Fruit fly (Drosophila melanogaster) whole organism, embryonic: ENCODE data around the gene Scox.

ENCODE experiments used
- BEAF-32 ChIP-seq: fragments of 200-800 bp; sonication (Bioruptor generic); optimal IDR thresholded peaks from 3 replicates; lab custom pipeline; 2017; ENCODE audit warnings: missing biosample characterization, missing genetic modification characterization, mild to moderate bottlenecking, moderate library complexity, missing genetic modification reagents
- Blimp-1 ChIP-seq: fragments of 200-800 bp; sonication (Bioruptor generic); optimal IDR thresholded peaks from 3 replicates; lab custom pipeline; 2018; ENCODE audit warnings: missing biosample characterization, missing genetic modification characterization, mild to moderate bottlenecking, moderate library complexity, missing genetic modification reagents
- CG1233 ChIP-seq: fragments of 200-800 bp; sonication (Bioruptor generic); optimal IDR thresholded peaks from 4 replicates; lab custom pipeline; 2018; ENCODE audit warnings: missing biosample characterization, mild to moderate bottlenecking, missing genetic modification characterization
- CG13287 ChIP-seq: fragments of 200-800 bp; sonication (Bioruptor generic); IDR thresholded peaks from 2 replicates; pipeline ENCODE4 v1.3.6; 2022; ENCODE audit warnings: missing biosample characterization, missing genetic modification characterization; ENCODE audit not compliant: partially characterized antibody
- CG13296 ChIP-seq: fragments of 200-800 bp; sonication (Bioruptor generic); optimal IDR thresholded peaks from 3 replicates; lab custom pipeline; 2018; ENCODE audit warnings: missing biosample characterization, mild to moderate bottlenecking, missing genetic modification characterization
- CG13424 ChIP-seq: fragments of 200-800 bp; sonication (Bioruptor generic); optimal IDR thresholded peaks from 2 replicates; lab custom pipeline; 2019; ENCODE audit warnings: missing biosample characterization, mild to moderate bottlenecking, missing genetic modification characterization, moderate library complexity
- CG14441 ChIP-seq: fragments of 200-800 bp; sonication (Bioruptor generic); IDR thresholded peaks from 2 replicates; pipeline ENCODE4 v1.3.6; 2022; ENCODE audit warnings: missing biosample characterization, missing genetic modification characterization
- CG14860 ChIP-seq: fragments of 200-800 bp; sonication (Bioruptor generic); IDR thresholded peaks from 3 replicates; pipeline ENCODE4 v1.3.6; 2022; ENCODE audit warnings: missing biosample characterization, missing genetic modification characterization; ENCODE audit not compliant: partially characterized antibody
- CG17359 ChIP-seq: fragments of 200-800 bp; sonication (Bioruptor generic); optimal IDR thresholded peaks from 3 replicates; lab custom pipeline; 2018; ENCODE audit warnings: missing biosample characterization, mild to moderate bottlenecking, missing genetic modification characterization, moderate library complexity
- CG18599 ChIP-seq: fragments of 200-800 bp; sonication (Bioruptor generic); optimal IDR thresholded peaks from 3 replicates; lab custom pipeline; 2017; ENCODE audit warnings: missing biosample characterization, missing genetic modification characterization, mild to moderate bottlenecking, moderate library complexity, missing genetic modification reagents
- CG2199 ChIP-seq: fragments of 200-800 bp; sonication (Bioruptor generic); IDR thresholded peaks from 3 replicates; pipeline ENCODE4 v1.3.6; 2022; ENCODE audit warnings: missing biosample characterization, missing genetic modification characterization
- CG33557 ChIP-seq: fragments of 200-800 bp; sonication (Bioruptor generic); optimal IDR thresholded peaks from 2 replicates; lab custom pipeline; 2019; ENCODE audit warnings: missing biosample characterization, mild to moderate bottlenecking, missing genetic modification characterization, moderate library complexity
- CG42726 ChIP-seq: fragments of 200-800 bp; sonication (Bioruptor generic); IDR thresholded peaks from 2 replicates; pipeline ENCODE4 v1.3.6; 2022; ENCODE audit warnings: missing biosample characterization, missing genetic modification characterization; ENCODE audit not compliant: partially characterized antibody
- CG6683 ChIP-seq: fragments of 200-800 bp; sonication (Bioruptor generic); optimal IDR thresholded peaks from 2 replicates; lab custom pipeline; 2017; ENCODE audit warnings: missing biosample characterization, mild to moderate bottlenecking, missing genetic modification characterization, missing genetic modification reagents
- CG6854 ChIP-seq: fragments of 200-800 bp; sonication (Bioruptor generic); optimal IDR thresholded peaks from 3 replicates; lab custom pipeline; 2017; ENCODE audit warnings: missing biosample characterization, mild to moderate bottlenecking, missing genetic modification characterization
- CG7745 ChIP-seq: fragments of 200-800 bp; sonication (Bioruptor generic); optimal IDR thresholded peaks from 2 replicates; lab custom pipeline; 2018; ENCODE audit warnings: missing biosample characterization, mild to moderate bottlenecking, missing genetic modification characterization, moderate library complexity
- CG8359 ChIP-seq: fragments of 200-800 bp; sonication (Bioruptor generic); optimal IDR thresholded peaks from 2 replicates; lab custom pipeline; 2017; ENCODE audit warnings: missing biosample characterization, mild to moderate bottlenecking, missing genetic modification characterization, borderline replicate concordance
- CG9437 ChIP-seq: fragments of 200-800 bp; sonication (Bioruptor generic); optimal IDR thresholded peaks from 2 replicates; lab custom pipeline; 2018; ENCODE audit warnings: missing biosample characterization, mild to moderate bottlenecking, missing genetic modification characterization
- Fer2 ChIP-seq: fragments of 200-800 bp; sonication (Bioruptor generic); optimal IDR thresholded peaks from 2 replicates; lab custom pipeline; 2018; ENCODE audit warnings: missing biosample characterization, mild to moderate bottlenecking, missing genetic modification characterization, moderate library complexity
- Lim3 ChIP-seq: fragments of 200-800 bp; sonication (Bioruptor generic); IDR thresholded peaks from 2 replicates; pipeline ENCODE4 v1.3.6; 2022; ENCODE audit warnings: missing biosample characterization, missing genetic modification characterization
- Mad ChIP-seq: fragments of 200-800 bp; sonication (Bioruptor generic); optimal IDR thresholded peaks from 2 replicates; lab custom pipeline; 2016; ENCODE audit warnings: missing biosample characterization, missing genetic modification characterization
- Max ChIP-seq: fragments of 200-800 bp; sonication (Bioruptor generic); optimal IDR thresholded peaks from 2 replicates; lab custom pipeline; 2016; ENCODE audit warnings: missing biosample characterization, mild to moderate bottlenecking, missing genetic modification characterization
- Opbp ChIP-seq: fragments of 200-800 bp; sonication (Bioruptor generic); IDR thresholded peaks from 3 replicates; pipeline ENCODE4 v1.3.6; 2022; ENCODE audit warnings: missing biosample characterization, missing genetic modification characterization; ENCODE audit not compliant: partially characterized antibody
- Pdp1 ChIP-seq, 2 experiments: fragments of 200-800 bp; sonication (Bioruptor generic); optimal IDR thresholded peaks; 3 replicates each; lab custom pipeline; 2016; ENCODE audit warnings: missing biosample characterization in 2 of 2, missing genetic modification characterization in 2 of 2, mild to moderate bottlenecking in 1 of 2, moderate library complexity in 1 of 2
- Ravus ChIP-seq: fragments of 200-800 bp; sonication (Bioruptor generic); IDR thresholded peaks from 2 replicates; pipeline ENCODE4 v1.3.6; 2022; ENCODE audit warnings: missing biosample characterization, missing genetic modification characterization
- Sry-β ChIP-seq: fragments of 200-800 bp; sonication (Bioruptor generic); optimal IDR thresholded peaks from 2 replicates; lab custom pipeline; 2018; ENCODE audit warnings: missing biosample characterization, mild to moderate bottlenecking, missing genetic modification characterization, moderate library complexity
- TFAM ChIP-seq: fragments of 200-800 bp; sonication (Bioruptor generic); optimal IDR thresholded peaks from 2 replicates; lab custom pipeline; 2017; ENCODE audit warnings: missing biosample characterization, missing genetic modification characterization, inconsistent platforms
- amos ChIP-seq: fragments of 200-800 bp; sonication (Bioruptor generic); IDR thresholded peaks from 2 replicates; pipeline ENCODE4 v1.3.6; 2022; ENCODE audit warnings: missing biosample characterization, missing genetic modification characterization; ENCODE audit not compliant: partially characterized antibody
- chn ChIP-seq: fragments of 200-800 bp; sonication (Bioruptor generic); optimal IDR thresholded peaks from 2 replicates; lab custom pipeline; 2016; ENCODE audit warnings: missing biosample characterization, missing genetic modification characterization
- fru ChIP-seq: fragments of >200 bp; optimal IDR thresholded peaks from 2 replicates; lab custom pipeline; 2017
- gsb ChIP-seq: fragments of 200-800 bp; sonication (Bioruptor generic); IDR thresholded peaks from 2 replicates; pipeline ENCODE4 v1.3.6; 2022; ENCODE audit warnings: missing biosample characterization, missing genetic modification characterization
- h ChIP-seq: fragments of >200 bp; optimal IDR thresholded peaks from 2 replicates; lab custom pipeline; 2017
- jigr1 ChIP-seq: fragments of 200-800 bp; sonication (Bioruptor generic); IDR thresholded peaks from 3 replicates; pipeline ENCODE4 v1.3.6; 2022; ENCODE audit warnings: missing biosample characterization, missing genetic modification characterization
- nmo ChIP-seq: fragments of 200-800 bp; sonication (Bioruptor generic); optimal IDR thresholded peaks from 2 replicates; lab custom pipeline; 2018; ENCODE audit warnings: missing biosample characterization, mild to moderate bottlenecking, missing genetic modification characterization, moderate library complexity
- nom ChIP-seq: fragments of 200-800 bp; sonication (Bioruptor generic); optimal IDR thresholded peaks from 2 replicates; lab custom pipeline; 2017; ENCODE audit warnings: missing biosample characterization, missing genetic modification characterization, mild to moderate bottlenecking, moderate library complexity, missing genetic modification reagents
- pan ChIP-seq, 4 experiments: fragments of >200 bp in 3 of 4; fragments of 200-800 bp in 1 of 4; sonication (Bioruptor generic) in 1 of 4; optimal IDR thresholded peaks in 3 of 4; IDR thresholded peaks in 1 of 4; 2 replicates each; pipeline versions ENCODE4 v1.3.6 to Lab custom; 2017 to 2022; ENCODE audit warnings: missing biosample characterization in 2 of 4, missing genetic modification characterization in 2 of 4, mixed read lengths in 1 of 4
- pb ChIP-seq: fragments of 200-800 bp; sonication (Bioruptor generic); optimal IDR thresholded peaks from 3 replicates; lab custom pipeline; 2016; ENCODE audit warnings: missing biosample characterization, missing genetic modification characterization
- prd ChIP-seq, 3 experiments: fragments of >200 bp in 2 of 3; fragments of 200-800 bp in 1 of 3; sonication (Bioruptor generic) in 1 of 3; optimal IDR thresholded peaks in 2 of 3; IDR thresholded peaks in 1 of 3; 2 replicates in 2 of 3; 3 replicates in 1 of 3; pipeline versions ENCODE4 v1.3.6 to Lab custom; 2017 to 2022; ENCODE audit warnings: missing biosample characterization in 1 of 3, missing genetic modification characterization in 1 of 3
- repo ChIP-seq: fragments of 200-800 bp; sonication (Bioruptor generic); optimal IDR thresholded peaks from 2 replicates; lab custom pipeline; 2016; ENCODE audit warnings: missing biosample characterization, missing genetic modification characterization
- slbo ChIP-seq: fragments of 200-800 bp; sonication (Bioruptor generic); IDR thresholded peaks from 2 replicates; pipeline ENCODE4 v1.3.6; 2022; ENCODE audit warnings: missing biosample characterization, missing genetic modification characterization
- so ChIP-seq: fragments of 200-800 bp; sonication (Bioruptor generic); IDR thresholded peaks from 3 replicates; pipeline ENCODE4 v1.3.6; 2022; ENCODE audit warnings: missing biosample characterization, missing genetic modification characterization
- sqz ChIP-seq: fragments of 200-800 bp; sonication (Bioruptor generic); optimal IDR thresholded peaks from 3 replicates; lab custom pipeline; 2018; ENCODE audit warnings: missing biosample characterization, mild to moderate bottlenecking, missing genetic modification characterization
- sr ChIP-seq: fragments of 200-800 bp; sonication (Bioruptor generic); IDR thresholded peaks from 3 replicates; pipeline ENCODE4 v1.3.6; 2022; ENCODE audit warnings: missing biosample characterization, missing genetic modification characterization
- stwl ChIP-seq: fragments of 200-800 bp; sonication (Bioruptor generic); optimal IDR thresholded peaks from 3 replicates; lab custom pipeline; 2018; ENCODE audit warnings: missing biosample characterization, mild to moderate bottlenecking, missing genetic modification characterization, moderate library complexity
- toy ChIP-seq: fragments of 200-800 bp; sonication (Bioruptor generic); IDR thresholded peaks from 2 replicates; pipeline ENCODE4 v1.3.6; 2022; ENCODE audit warnings: missing biosample characterization, missing genetic modification characterization
- trem ChIP-seq: fragments of 200-800 bp; optimal IDR thresholded peaks from 3 replicates; lab custom pipeline; 2019; ENCODE audit warnings: missing biosample characterization, mild to moderate bottlenecking, missing genetic modification characterization, moderate library complexity
- trh ChIP-seq: fragments of 200-800 bp; sonication (Bioruptor generic); optimal IDR thresholded peaks from 2 replicates; lab custom pipeline; 2016; ENCODE audit warnings: missing biosample characterization, missing genetic modification characterization

Gene Scox

DNA sequence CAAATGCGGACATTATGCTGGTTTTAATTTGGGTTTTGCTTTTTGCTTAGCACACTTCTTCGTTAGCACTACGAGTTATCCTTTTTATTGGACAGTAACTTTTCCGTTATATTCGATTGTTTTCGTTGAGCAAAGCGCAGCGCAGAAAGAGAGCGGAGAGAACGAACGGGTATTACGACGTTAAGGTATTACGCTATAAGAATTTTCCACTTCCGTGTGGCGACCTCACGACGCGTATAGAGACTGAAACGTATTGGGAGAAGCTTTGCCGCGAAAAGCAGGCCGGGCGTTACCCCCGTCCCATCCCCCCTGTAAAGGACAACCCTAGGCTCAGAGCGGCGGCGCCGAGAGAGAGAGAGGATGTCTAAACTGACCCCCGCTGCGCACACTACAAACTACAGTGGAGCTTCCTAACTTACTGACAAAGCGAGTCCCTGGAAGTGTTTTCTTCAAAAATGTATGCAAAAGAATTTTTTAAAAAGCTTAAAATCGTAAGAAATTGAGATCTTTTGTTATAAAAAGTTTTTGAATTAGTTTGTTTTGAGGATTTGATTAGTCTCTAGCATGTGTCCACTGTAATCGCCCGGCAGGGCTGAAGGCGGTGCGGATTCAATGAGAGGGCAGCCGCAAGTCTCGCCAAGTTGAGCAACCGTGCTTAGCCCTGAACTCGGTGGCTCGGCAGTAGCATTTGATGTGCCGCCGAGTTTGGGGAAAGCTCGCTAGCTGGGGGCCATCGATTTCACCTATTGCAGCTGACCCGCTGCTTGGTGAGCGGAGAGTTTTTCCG, 36.1 kb upstream of the Scox start (continued):
- TF ChIP-seq Pdp1 (GFP tag; optimal IDR thresholded peaks at IDR 0.05; lab: Kevin White, UChicago) = peak; percentile 94 to 96
- TF ChIP-seq so (GFP tag; lab: Robert Waterston, UW) = peak; percentile 96
- TF ChIP-seq Sry-β (GFP tag; lab: Kevin White, UChicago) = no peak
- peak; percentile 67 for TF ChIP-seq trh (GFP tag; lab: Kevin White, UChicago)
- TF ChIP-seq nmo (GFP tag; lab: Kevin White, UChicago) = peak; percentile 92
- peak; percentile 6 for TF ChIP-seq BEAF-32 (GFP tag; lab: Kevin White, UChicago)
- no peak for TF ChIP-seq h
- no peak for TF ChIP-seq CG14860
- TF ChIP-seq CG13296 = peak; percentile 96
- TF ChIP-seq Opbp (GFP tag; lab: Robert Waterston, UW) = no peak
- peak; percentile 90 for TF ChIP-seq CG9437 (GFP tag; lab: Kevin White, UChicago)
- TF ChIP-seq CG13287 (GFP tag; lab: Robert Waterston, UW) = no peak
- peak; percentile 91 for TF ChIP-seq gsb
- TF ChIP-seq CG42726 (GFP tag; lab: Robert Waterston, UW) = no peak
- TF ChIP-seq toy (GFP tag; lab: Robert Waterston, UW) = peak; percentile 82
- TF ChIP-seq trem = peak; percentile 74
- TF ChIP-seq CG13424 (tag; lab: Kevin White, UChicago) = peak; percentile 95
- no peak for TF ChIP-seq pan (optimal IDR thresholded peaks at IDR 0.05; lab: Kevin White, UChicago)
- peak in 1 of 2 experiments; percentile 97 for TF ChIP-seq pan (GFP tag; optimal IDR thresholded peaks at IDR 0.05 in 1 of 2, IDR thresholded peaks at IDR 0.05 in 1 of 2)
- no peak for TF ChIP-seq fru (lab: Kevin White, UChicago)
- TF ChIP-seq CG8359 (GFP tag; lab: Kevin White, UChicago) = peak; percentile 71
- TF ChIP-seq TFAM (GFP tag; lab: Kevin White, UChicago) = peak; percentile 44
- peak; percentile 90 for TF ChIP-seq Mad (GFP tag; lab: Kevin White, UChicago)
- peak; percentile 96 for TF ChIP-seq CG14441 (GFP tag; lab: Robert Waterston, UW)
- TF ChIP-seq CG2199 (GFP tag; lab: Robert Waterston, UW) = peak; percentile 79; the same call in 2 of the 3 replicates
- peak; percentile 98 for TF ChIP-seq slbo (GFP tag; lab: Robert Waterston, UW)
- no peak for TF ChIP-seq CG7745 (tag; lab: Kevin White, UChicago)
- TF ChIP-seq amos (GFP tag; lab: Robert Waterston, UW) = no peak
- peak; percentile 93 for TF ChIP-seq CG6683
- peak; percentile 94 for TF ChIP-seq repo (GFP tag; lab: Kevin White, UChicago)
- TF ChIP-seq CG6854 (GFP tag; lab: Kevin White, UChicago) = peak; percentile 94
- peak; percentile 93 for TF ChIP-seq CG1233 (GFP tag; lab: Kevin White, UChicago)
- TF ChIP-seq CG17359 (tag; lab: Kevin White, UChicago) = peak; percentile 97
- peak; percentile 67 for TF ChIP-seq CG33557 (GFP tag; lab: Kevin White, UChicago)
- TF ChIP-seq jigr1 (GFP tag; lab: Robert Waterston, UW) = peak; percentile 91
- TF ChIP-seq Ravus (GFP tag; lab: Robert Waterston, UW) = peak; percentile 90
- TF ChIP-seq Fer2 (tag; lab: Kevin White, UChicago) = peak; percentile 93
- peak; percentile 20 for TF ChIP-seq stwl (tag; lab: Kevin White, UChicago)
- TF ChIP-seq Max (GFP tag; lab: Kevin White, UChicago) = peak; percentile 85
- TF ChIP-seq Lim3 = peak; percentile 84
- TF ChIP-seq sqz (GFP tag; lab: Kevin White, UChicago) = peak; percentile 81
- peak; percentile 99 for TF ChIP-seq CG18599 (GFP tag; lab: Kevin White, UChicago)
- TF ChIP-seq prd (optimal IDR thresholded peaks at IDR 0.05; lab: Kevin White, UChicago) = no peak
- peak; percentile 98 for TF ChIP-seq prd (GFP tag; IDR thresholded peaks at IDR 0.05; lab: Robert Waterston, UW)
- TF ChIP-seq sr (GFP tag; lab: Robert Waterston, UW) = peak; percentile 62
- peak; percentile 93 for TF ChIP-seq chn (GFP tag; lab: Kevin White, UChicago)
- peak; percentile 64 for TF ChIP-seq nom (GFP tag; lab: Kevin White, UChicago)
- peak; percentile 90 for TF ChIP-seq Blimp-1 (GFP tag; lab: Kevin White, UChicago)
- peak; percentile 90 for TF ChIP-seq pb (GFP tag; lab: Kevin White, UChicago)
